Fruit fly (Drosophila melanogaster) whole organism, adult: ENCODE results near the gene CG10208.

Source experiments
- CG11617 ChIP-seq: fragments of 200-800 bp; sonication (Bioruptor generic); optimal IDR thresholded peaks from 2 replicates; lab custom pipeline; 2017; ENCODE audit warnings: mild to moderate bottlenecking, missing biosample characterization, missing genetic modification reagents, missing genetic modification characterization
- CG12768 ChIP-seq: fragments of 200-800 bp; sonication (Bioruptor generic); optimal IDR thresholded peaks from 2 replicates; lab custom pipeline; 2017; ENCODE audit warnings: missing biosample characterization, missing genetic modification characterization, mild to moderate bottlenecking, moderate library complexity, missing genetic modification reagents
- CG14711 ChIP-seq: fragments of 200-800 bp; sonication (Bioruptor generic); optimal IDR thresholded peaks from 2 replicates; lab custom pipeline; 2018; ENCODE audit warnings: missing biosample characterization, mild to moderate bottlenecking, missing genetic modification characterization, moderate library complexity
- CG1620 ChIP-seq: fragments of 200-800 bp; sonication (Bioruptor generic); optimal IDR thresholded peaks from 2 replicates; lab custom pipeline; 2016; ENCODE audit warnings: missing biosample characterization, missing genetic modification characterization
- CG33017 ChIP-seq: fragments of 200-800 bp; sonication (Bioruptor generic); optimal IDR thresholded peaks from 2 replicates; lab custom pipeline; 2018; ENCODE audit warnings: missing biosample characterization, mild to moderate bottlenecking, missing genetic modification characterization, moderate library complexity
- CG5204 ChIP-seq: fragments of 200-800 bp; sonication (Bioruptor generic); optimal IDR thresholded peaks from 2 replicates; lab custom pipeline; 2016; ENCODE audit warnings: missing biosample characterization, missing genetic modification characterization
- CG7045 ChIP-seq: fragments of 200-800 bp; sonication (Bioruptor generic); optimal IDR thresholded peaks from 2 replicates; lab custom pipeline; 2017; ENCODE audit warnings: missing biosample characterization, mild to moderate bottlenecking, missing genetic modification characterization
- CG7101 ChIP-seq: fragments of 200-800 bp; sonication (Bioruptor generic); optimal IDR thresholded peaks from 2 replicates; lab custom pipeline; 2018; ENCODE audit warnings: missing biosample characterization, mild to moderate bottlenecking, missing genetic modification characterization, moderate library complexity
- Clk ChIP-seq: fragments of 200-800 bp; sonication (Bioruptor generic); optimal IDR thresholded peaks from 2 replicates; lab custom pipeline; 2017; ENCODE audit warnings: missing biosample characterization, missing genetic modification characterization
- Crg-1 ChIP-seq: fragments of 200-800 bp; sonication (Bioruptor generic); optimal IDR thresholded peaks from 2 replicates; lab custom pipeline; 2016; ENCODE audit warnings: missing biosample characterization, missing genetic modification characterization
- Hr96 ChIP-seq: fragments of 200-800 bp; sonication (Bioruptor generic); optimal IDR thresholded peaks from 2 replicates; lab custom pipeline; 2016; ENCODE audit warnings: missing biosample characterization, missing genetic modification characterization
- Mnt ChIP-seq: fragments of 200-800 bp; sonication (Bioruptor generic); optimal IDR thresholded peaks from 2 replicates; lab custom pipeline; 2016; ENCODE audit warnings: missing biosample characterization, mild to moderate bottlenecking, missing genetic modification characterization
- bab1 ChIP-seq: fragments of 200-800 bp; sonication (Bioruptor generic); optimal IDR thresholded peaks from 3 replicates; lab custom pipeline; 2019; ENCODE audit warnings: missing biosample characterization, mild to moderate bottlenecking, missing genetic modification characterization, moderate library complexity
- cic ChIP-seq: fragments of 200-800 bp; sonication (Bioruptor generic); optimal IDR thresholded peaks from 2 replicates; lab custom pipeline; 2017; ENCODE audit warnings: missing biosample characterization, mild to moderate bottlenecking, missing genetic modification characterization, moderate library complexity
- cnc ChIP-seq, 2 experiments: fragments of >200 bp; optimal IDR thresholded peaks; 2 replicates each; lab custom pipeline; 2017
- kay ChIP-seq: fragments of 200-800 bp; sonication (Bioruptor generic); peaks from one replicate; lab custom pipeline; 2016; ENCODE audit warnings: missing biosample characterization, missing genetic modification characterization, borderline replicate concordance
- ovo ChIP-seq: fragments of 200-800 bp; sonication (Bioruptor generic); optimal IDR thresholded peaks from 2 replicates; lab custom pipeline; 2016; ENCODE audit warnings: missing biosample characterization, missing genetic modification characterization
- pad ChIP-seq: fragments of 200-800 bp; sonication (Bioruptor generic); optimal IDR thresholded peaks from 3 replicates; lab custom pipeline; 2017; ENCODE audit warnings: missing biosample characterization, missing genetic modification characterization, mild to moderate bottlenecking, moderate library complexity, missing genetic modification reagents
- tj ChIP-seq: fragments of 200-800 bp; sonication (Bioruptor generic); optimal IDR thresholded peaks from 3 replicates; lab custom pipeline; 2017; ENCODE audit warnings: missing biosample characterization, mild to moderate bottlenecking, missing genetic modification characterization, moderate library complexity
- toe ChIP-seq: fragments of 200-800 bp; sonication (Bioruptor generic); optimal IDR thresholded peaks from 2 replicates; lab custom pipeline; 2016; ENCODE audit warnings: missing biosample characterization, missing genetic modification characterization

The CG10208 gene

dm6 chr3R:23760219-23761018 is 13.5 kb downstream of the CG10208 start, which contains the start of gene SdhD:
SdhD (minus strand) TSS chr3R:23760600.
- TF ChIP-seq CG5204 (GFP tag; lab: Kevin White, UChicago) (no peak), tj (GFP tag; lab: Kevin White, UChicago) (no peak), ovo (GFP tag; lab: Kevin White, UChicago) (peak; percentile 0), CG7101 (tag; lab: Kevin White, UChicago) (peak; percentile 57), CG12768 (GFP tag; lab: Kevin White, UChicago) (peak; percentile 64), Hr96 (no peak), CG33017 (peak; percentile 46), Crg-1 (peak; percentile 40), cic (peak; percentile 24), CG14711 (peak; percentile 55), CG1620 (GFP tag; lab: Kevin White, UChicago) (peak; percentile 60), cnc (optimal IDR thresholded peaks at IDR 0.05; lab: Kevin White, UChicago) (no peak), pad (GFP tag; lab: Kevin White, UChicago) (peak; percentile 47), toe (GFP tag; lab: Kevin White, UChicago) (peak; percentile 9), CG11617 (peak; percentile 37), kay (GFP tag; lab: Kevin White, UChicago) (peak; percentile 93), bab1 (GFP tag; lab: Kevin White, UChicago) (peak; percentile 70), Clk (GFP tag; lab: Kevin White, UChicago) (no peak), CG7045 (GFP tag; lab: Kevin White, UChicago) (no peak), Mnt (GFP tag; lab: Kevin White, UChicago) (peak; percentile 48)

- peak; percentile 100 for TF ChIP-seq CG11617
- peak; percentile 95 for TF ChIP-seq pad (GFP tag; lab: Kevin White, UChicago)
- TF ChIP-seq CG7045 (GFP tag; lab: Kevin White, UChicago) = peak; percentile 99
- TF ChIP-seq CG1620 (GFP tag; lab: Kevin White, UChicago) = peak; percentile 99
- peak; percentile 93 for TF ChIP-seq tj (GFP tag; lab: Kevin White, UChicago)
- TF ChIP-seq cic = peak; percentile 88
- TF ChIP-seq Mnt (GFP tag; lab: Kevin White, UChicago) = peak; percentile 95
- TF ChIP-seq cnc (optimal IDR thresholded peaks at IDR 0.05; lab: Kevin White, UChicago) = no peak
- peak; percentile 98 for TF ChIP-seq Crg-1
- peak; percentile 97 for TF ChIP-seq Clk (GFP tag; lab: Kevin White, UChicago)
- peak; percentile 98 for TF ChIP-seq CG7101 (tag; lab: Kevin White, UChicago)
- TF ChIP-seq Hr96 = peak; percentile 98
- TF ChIP-seq CG5204 (GFP tag; lab: Kevin White, UChicago) = peak; percentile 99
- TF ChIP-seq CG14711 = peak; percentile 94
- peak; percentile 99 for TF ChIP-seq CG12768 (GFP tag; lab: Kevin White, UChicago)
- TF ChIP-seq toe (GFP tag; lab: Kevin White, UChicago) = peak; percentile 99
- peak; percentile 96 for TF ChIP-seq bab1 (GFP tag; lab: Kevin White, UChicago)
- peak; percentile 97 for TF ChIP-seq CG33017
- no peak for TF ChIP-seq kay (GFP tag; lab: Kevin White, UChicago)
- peak; percentile 95 for TF ChIP-seq ovo (GFP tag; lab: Kevin White, UChicago)
Measured at dm6 chr3R:23757912-23758607, 15.9 kb downstream of the CG10208 start, which contains the start of the genes PTPMT1 and Hrd3. PTPMT1 (plus strand) TSS chr3R:23758339. Hrd3 (minus strand) TSS chr3R:23758557.

- TF ChIP-seq kay (GFP tag; lab: Kevin White, UChicago) (no peak), CG7101 (tag; lab: Kevin White, UChicago) (peak; percentile 80), CG1620 (GFP tag; lab: Kevin White, UChicago) (peak; percentile 82), toe (GFP tag; lab: Kevin White, UChicago) (peak; percentile 26), CG33017 (peak; percentile 59), CG14711 (peak; percentile 75), CG12768 (GFP tag; lab: Kevin White, UChicago) (peak; percentile 86), CG11617 (peak; percentile 70), ovo (GFP tag; lab: Kevin White, UChicago) (peak; percentile 12), cic (peak; percentile 37), Mnt (GFP tag; lab: Kevin White, UChicago) (peak; percentile 68), pad (GFP tag; lab: Kevin White, UChicago) (peak; percentile 77), CG5204 (GFP tag; lab: Kevin White, UChicago) (no peak), Hr96 (no peak), tj (GFP tag; lab: Kevin White, UChicago) (no peak), bab1 (GFP tag; lab: Kevin White, UChicago) (peak; percentile 67), Crg-1 (peak; percentile 81), cnc (optimal IDR thresholded peaks at IDR 0.05; lab: Kevin White, UChicago) (peak; percentile 56 to 92), CG7045 (GFP tag; lab: Kevin White, UChicago) (peak; percentile 55), Clk (GFP tag; lab: Kevin White, UChicago) (peak; percentile 40)
Measured at dm6 chr3R:23752728-23753127, 21.2 kb downstream of the CG10208 start, which contains the start of the genes RanBP3 and Rpt5. RanBP3 (minus strand) TSS chr3R:23752834. Rpt5 (plus strand) TSS chr3R:23752876.

dm6 chr3R:23747446-23747845 is 26.5 kb downstream of the CG10208 start:
- no peak for TF ChIP-seq Mnt (GFP tag; lab: Kevin White, UChicago)
- TF ChIP-seq toe (GFP tag; lab: Kevin White, UChicago) = no peak
- TF ChIP-seq kay (GFP tag; lab: Kevin White, UChicago) = no peak
- no peak for TF ChIP-seq CG7101 (tag; lab: Kevin White, UChicago)
- no peak for TF ChIP-seq CG14711
- TF ChIP-seq cnc (optimal IDR thresholded peaks at IDR 0.05; lab: Kevin White, UChicago) = no peak
